Worm (Caenorhabditis elegans) whole organism, L1 larva: ENCODE data around the gene bca-2.
A peak's percentile ranks its signal among the peaks of the same experiment; 100 is the strongest.

Experiments
- C04F5.9 ChIP-seq: sonication (generic microtip); optimal IDR thresholded peaks from 2 replicates; lab custom pipeline; 2016; ENCODE audit warnings: missing genetic modification characterization, missing compliant biosample characterization
- C34B4.2 ChIP-seq: sonication (generic microtip); optimal IDR thresholded peaks from 2 replicates; lab custom pipeline; 2017; ENCODE audit warnings: mild to moderate bottlenecking, missing genetic modification characterization, missing compliant biosample characterization
- aha-1 ChIP-seq: fragments of 150-350 bp; optimal IDR thresholded peaks from 2 replicates; lab custom pipeline; 2014; ENCODE audit warnings: missing biosample characterization, missing genetic modification characterization
- aly-2 ChIP-seq: fragments of 150-350 bp; optimal IDR thresholded peaks from 2 replicates; lab custom pipeline; 2014; ENCODE audit warnings: missing biosample characterization, missing genetic modification characterization
- ama-1 ChIP-seq: fragments of 150-350 bp; optimal IDR thresholded peaks from 2 replicates; lab custom pipeline; 2014
- ceh-90 ChIP-seq: sonication (generic microtip); optimal IDR thresholded peaks from 2 replicates; lab custom pipeline; 2016; ENCODE audit warnings: missing genetic modification characterization, missing compliant biosample characterization
- dpl-1 ChIP-seq, 3 experiments: fragments of 150-350 bp in 2 of 3; sonication (generic microtip) in 1 of 3; optimal IDR thresholded peaks; 2 replicates each; lab custom pipeline; 2014 to 2017; ENCODE audit warnings: missing biosample characterization in 3 of 3, missing genetic modification characterization in 3 of 3, missing genetic modification reagents in 3 of 3
- efl-1 ChIP-seq, 4 experiments: fragments of 150-350 bp; optimal IDR thresholded peaks in 3 of 4; peaks in 1 of 4; 1 replicate in 1 of 4; 2 replicates in 3 of 4; lab custom pipeline; 2014; ENCODE audit warnings: missing biosample characterization in 2 of 4, missing genetic modification characterization in 2 of 4, missing genetic modification reagents in 2 of 4
- efl-3 ChIP-seq: fragments of 200-800 bp; sonication (Bioruptor generic); optimal IDR thresholded peaks from 2 replicates; lab custom pipeline; 2018; ENCODE audit warnings: mild to moderate bottlenecking, missing genetic modification characterization, missing compliant biosample characterization
- egl-27 ChIP-seq, 2 experiments: fragments of 150-350 bp in 1 of 2; sonication (generic microtip); optimal IDR thresholded peaks; 3 replicates each; lab custom pipeline; 2017 to 2018; ENCODE audit warnings: missing biosample characterization in 2 of 2, missing genetic modification characterization in 2 of 2, missing genetic modification reagents in 2 of 2
- ets-5 ChIP-seq: fragments of 200-800 bp; sonication (Bioruptor generic); IDR thresholded peaks from 2 replicates; pipeline ENCODE4 v1.3.6; 2022; ENCODE audit warnings: missing genetic modification characterization, missing compliant biosample characterization
- fos-1 ChIP-seq: fragments of 150-350 bp; optimal IDR thresholded peaks from 2 replicates; lab custom pipeline; 2014; ENCODE audit warnings: missing biosample characterization, missing genetic modification characterization
- grh-1 ChIP-seq: fragments of 200-800 bp; sonication (Bioruptor generic); IDR thresholded peaks from 2 replicates; pipeline ENCODE4 v1.3.6; 2022; ENCODE audit warnings: missing genetic modification reagents, missing genetic modification characterization, missing compliant biosample characterization
- hpl-2 ChIP-seq: fragments of 150-350 bp; optimal IDR thresholded peaks from 2 replicates; lab custom pipeline; 2014; ENCODE audit warnings: missing biosample characterization, missing genetic modification reagents, missing genetic modification characterization
- isw-1 ChIP-seq: fragments of 200-800 bp; sonication (Bioruptor generic); IDR thresholded peaks from 2 replicates; pipeline ENCODE4 v1.3.6; 2022; ENCODE audit warnings: missing genetic modification characterization, missing compliant biosample characterization
- jun-1 ChIP-seq: fragments of 150-350 bp; optimal IDR thresholded peaks from 2 replicates; lab custom pipeline; 2014; ENCODE audit warnings: missing biosample characterization, missing genetic modification reagents, missing genetic modification characterization
- lin-13 ChIP-seq: fragments of 150-350 bp; optimal IDR thresholded peaks from 2 replicates; lab custom pipeline; 2014; ENCODE audit warnings: missing biosample characterization, missing genetic modification reagents, missing genetic modification characterization
- lin-14 ChIP-seq: fragments of 200-800 bp; sonication (Bioruptor generic); optimal IDR thresholded peaks from 2 replicates; lab custom pipeline; 2018; ENCODE audit warnings: mild to moderate bottlenecking, missing genetic modification characterization, moderate library complexity, missing compliant biosample characterization
- lin-35 ChIP-seq, 2 experiments: fragments of 150-350 bp; optimal IDR thresholded peaks; 2 replicates each; lab custom pipeline; 2014; ENCODE audit warnings: missing biosample characterization in 2 of 2, missing genetic modification characterization in 2 of 2, missing genetic modification reagents in 2 of 2
- lir-3 ChIP-seq: sonication (generic microtip); optimal IDR thresholded peaks from 2 replicates; lab custom pipeline; 2016; ENCODE audit warnings: mild to moderate bottlenecking, missing genetic modification characterization, moderate library complexity, missing compliant biosample characterization; ENCODE audit not compliant: poor library complexity
- lsy-2 ChIP-seq, 2 experiments: fragments of 150-350 bp; optimal IDR thresholded peaks; 2 replicates each; lab custom pipeline; 2014; ENCODE audit warnings: missing biosample characterization in 2 of 2, missing genetic modification characterization in 2 of 2
- mab-9 ChIP-seq: fragments of 200-800 bp; sonication (Bioruptor generic); IDR thresholded peaks from 2 replicates; pipeline ENCODE4 v1.3.6; 2022; ENCODE audit warnings: missing genetic modification reagents, missing genetic modification characterization, missing compliant biosample characterization
- nhr-11 ChIP-seq: fragments of 150-350 bp; optimal IDR thresholded peaks from 2 replicates; lab custom pipeline; 2014; ENCODE audit warnings: missing biosample characterization, missing genetic modification characterization
- nhr-12 ChIP-seq: sonication (generic microtip); optimal IDR thresholded peaks from 2 replicates; lab custom pipeline; 2017; ENCODE audit warnings: missing biosample characterization, missing genetic modification characterization
- nhr-237 ChIP-seq: fragments of 150-350 bp; optimal IDR thresholded peaks from 2 replicates; lab custom pipeline; 2014; ENCODE audit warnings: missing biosample characterization, missing genetic modification characterization
- nhr-71 ChIP-seq: sonication (generic microtip); optimal IDR thresholded peaks from 2 replicates; lab custom pipeline; 2016; ENCODE audit warnings: mild to moderate bottlenecking, missing genetic modification characterization, moderate library complexity, missing compliant biosample characterization
- nhr-77 ChIP-seq: fragments of 150-350 bp; optimal IDR thresholded peaks from 2 replicates; lab custom pipeline; 2014; ENCODE audit warnings: missing biosample characterization, missing genetic modification characterization
- nhr-85 ChIP-seq: sonication (generic microtip); peaks from one replicate; lab custom pipeline; 2016; ENCODE audit warnings: missing genetic modification characterization, inconsistent platforms, missing compliant biosample characterization
- nhr-90 ChIP-seq: sonication (generic microtip); optimal IDR thresholded peaks from 2 replicates; lab custom pipeline; 2016; ENCODE audit warnings: mild to moderate bottlenecking, missing genetic modification characterization, missing compliant biosample characterization; ENCODE audit not compliant: poor library complexity
- pax-3 ChIP-seq: fragments of 200-800 bp; sonication (Bioruptor generic); optimal IDR thresholded peaks from 2 replicates; lab custom pipeline; 2018; ENCODE audit warnings: mild to moderate bottlenecking, missing genetic modification characterization, moderate library complexity, missing compliant biosample characterization
- rnt-1 ChIP-seq: sonication (generic microtip); optimal IDR thresholded peaks from 2 replicates; lab custom pipeline; 2016; ENCODE audit warnings: mild to moderate bottlenecking, missing genetic modification characterization, moderate library complexity, missing compliant biosample characterization
- sptf-1 ChIP-seq: fragments of 150-350 bp; optimal IDR thresholded peaks from 2 replicates; lab custom pipeline; 2014; ENCODE audit warnings: missing biosample characterization, missing genetic modification characterization
- sup-37 ChIP-seq: fragments of 200-800 bp; sonication (Bioruptor generic); optimal IDR thresholded peaks from 2 replicates; lab custom pipeline; 2018; ENCODE audit warnings: mild to moderate bottlenecking, missing genetic modification characterization, missing compliant biosample characterization
- swsn-7 ChIP-seq: sonication (generic microtip); optimal IDR thresholded peaks from 2 replicates; lab custom pipeline; 2016; ENCODE audit warnings: missing genetic modification characterization, missing compliant biosample characterization
- tbx-2 ChIP-seq: sonication (generic microtip); optimal IDR thresholded peaks from 2 replicates; lab custom pipeline; 2016; ENCODE audit warnings: missing genetic modification characterization, missing compliant biosample characterization
- unc-30 ChIP-seq: sonication (generic microtip); optimal IDR thresholded peaks from 2 replicates; lab custom pipeline; 2017; ENCODE audit warnings: missing biosample characterization, missing genetic modification characterization
- unc-62 ChIP-seq: fragments of 150-350 bp; optimal IDR thresholded peaks from 2 replicates; lab custom pipeline; 2014; ENCODE audit warnings: missing biosample characterization, missing genetic modification reagents, missing genetic modification characterization
- unc-86 ChIP-seq: sonication (generic microtip); optimal IDR thresholded peaks from 2 replicates; lab custom pipeline; 2016; ENCODE audit warnings: missing genetic modification characterization, missing compliant biosample characterization
- vab-15 ChIP-seq: sonication (generic microtip); optimal IDR thresholded peaks from 2 replicates; lab custom pipeline; 2017; ENCODE audit warnings: missing genotype, mild to moderate bottlenecking, missing genetic modification characterization, missing compliant biosample characterization
- xbp-1 ChIP-seq: sonication (generic microtip); optimal IDR thresholded peaks from 2 replicates; lab custom pipeline; 2016; ENCODE audit warnings: missing genetic modification characterization, missing compliant biosample characterization
- zag-1 ChIP-seq: fragments of 150-350 bp; optimal IDR thresholded peaks from 2 replicates; lab custom pipeline; 2014; ENCODE audit warnings: missing biosample characterization, missing genetic modification characterization
- ztf-11 ChIP-seq, 2 experiments: sonication (generic microtip); optimal IDR thresholded peaks; 2 replicates each; lab custom pipeline; 2016 to 2017; ENCODE audit warnings: missing genetic modification characterization in 2 of 2, missing biosample characterization in 1 of 2, missing compliant biosample characterization in 1 of 2

Gene bca-2

ce11 chrIV:17087384-17088099 lies 12.5 kb downstream of the bca-2 start, which contains the start of the genes snx-13 and snr-1 (continued):
- TF ChIP-seq sptf-1 (tag; lab: Kevin White, UChicago): no peak
- TF ChIP-seq nhr-77 (tag; lab: Kevin White, UChicago): peak; percentile 13
- TF ChIP-seq fos-1: peak; percentile 61
- TF ChIP-seq sup-37 (GFP tag; lab: Kevin White, UChicago): peak; percentile 40
- peak; percentile 51 for TF ChIP-seq C04F5.9 (tag; lab: Kevin White, UChicago)
- TF ChIP-seq unc-86 (tag; lab: Kevin White, UChicago): peak; percentile 77
- TF ChIP-seq vab-15 (tag; lab: Kevin White, UChicago): peak; percentile 95
- no peak for TF ChIP-seq ama-1
- TF ChIP-seq ceh-90 (tag; lab: Kevin White, UChicago): peak; percentile 71
- TF ChIP-seq nhr-71 (tag; lab: Kevin White, UChicago): peak; percentile 90
- TF ChIP-seq lin-13 (GFP tag; lab: Kevin White, UChicago): peak; percentile 55
- TF ChIP-seq egl-27 (tag; optimal IDR thresholded peaks at IDR 0.05; lab: Kevin White, UChicago): no peak
- TF ChIP-seq aha-1 (tag; lab: Kevin White, UChicago): no peak
- no peak for TF ChIP-seq unc-62 (GFP tag; lab: Kevin White, UChicago)
- peak; percentile 73 to 85 for TF ChIP-seq lin-35 (GFP tag; optimal IDR thresholded peaks at IDR 0.05; lab: Kevin White, UChicago)
- TF ChIP-seq efl-1 (optimal IDR thresholded peaks at IDR 0.05; lab: Kevin White, UChicago): peak; percentile 75 to 77
- TF ChIP-seq efl-1 (GFP tag; optimal IDR thresholded peaks at IDR 0.05 in 1 of 2; lab: Kevin White, UChicago): peak; percentile 64 to 94
- peak; percentile 87 for TF ChIP-seq xbp-1
- TF ChIP-seq dpl-1 (GFP tag; optimal IDR thresholded peaks at IDR 0.05; lab: Kevin White, UChicago): peak; percentile 63 to 69 (median 64)
- TF ChIP-seq aly-2: peak; percentile 17
- TF ChIP-seq rnt-1: peak; percentile 89
- TF ChIP-seq lin-14: peak; percentile 91
- TF ChIP-seq efl-3 (GFP tag; lab: Kevin White, UChicago): no peak
- peak; percentile 78 for TF ChIP-seq swsn-7 (tag; lab: Kevin White, UChicago)
- peak in 1 of 2 experiments; percentile 79 for TF ChIP-seq ztf-11 (tag; optimal IDR thresholded peaks at IDR 0.05; lab: Kevin White, UChicago)
- peak; percentile 50 for TF ChIP-seq jun-1
- peak; percentile 78 to 80 for TF ChIP-seq lsy-2 (tag; optimal IDR thresholded peaks at IDR 0.05; lab: Kevin White, UChicago)
- TF ChIP-seq ets-5 (GFP tag; lab: Robert Waterston, UW): no peak
- no peak for TF ChIP-seq C34B4.2 (tag; lab: Kevin White, UChicago)
- TF ChIP-seq pax-3 (tag; lab: Kevin White, UChicago): peak; percentile 96
- TF ChIP-seq nhr-11 (tag; lab: Kevin White, UChicago): no peak
- TF ChIP-seq unc-30 (tag; lab: Kevin White, UChicago): no peak
- no peak for TF ChIP-seq nhr-237 (tag; lab: Kevin White, UChicago)
- no peak for TF ChIP-seq grh-1
- peak; percentile 90 for TF ChIP-seq nhr-90
- peak; percentile 84 for TF ChIP-seq tbx-2 (tag; lab: Kevin White, UChicago)
- no peak; the same call in 1 of the 2 replicates for TF ChIP-seq mab-9 (GFP tag; lab: Robert Waterston, UW)
- peak; percentile 90 for TF ChIP-seq isw-1 (GFP tag; lab: Robert Waterston, UW)
- no peak for TF ChIP-seq nhr-12 (tag; lab: Kevin White, UChicago)
- TF ChIP-seq zag-1 (tag; lab: Kevin White, UChicago): no peak
- no peak for TF ChIP-seq hpl-2 (GFP tag; lab: Kevin White, UChicago)
- TF ChIP-seq lir-3 (tag; lab: Kevin White, UChicago): peak; percentile 81
- peak; percentile 92 for TF ChIP-seq nhr-85
- TF ChIP-seq, all 84 proteins: peak for 55
